Fruit fly (Drosophila melanogaster) whole organism, wandering third instar larva: Measurements from ENCODE around the gene olf413.

Experiments
- CG32264 ChIP-seq: fragments of 200-800 bp; sonication (Bioruptor generic); optimal IDR thresholded peaks from 2 replicates; lab custom pipeline; 2016; ENCODE audit warnings: missing biosample characterization, missing genetic modification characterization
- Dif ChIP-seq: fragments of 200-275, 200-300 bp; sonication (Bioruptor generic); optimal IDR thresholded peaks from 2 replicates; lab custom pipeline; 2018; ENCODE audit warnings: missing biosample characterization, missing genetic modification characterization; ENCODE audit not compliant: partially characterized antibody
- Hr78 ChIP-seq: fragments of >200 bp; optimal IDR thresholded peaks from 2 replicates; lab custom pipeline; 2017; ENCODE audit warnings: missing biosample characterization, missing genetic modification characterization
- Hr83 ChIP-seq: fragments of 200-300 bp; sonication (Bioruptor generic); optimal IDR thresholded peaks from 2 replicates; lab custom pipeline; 2016; ENCODE audit warnings: missing biosample characterization, mild to moderate bottlenecking, missing genetic modification characterization, moderate library complexity; ENCODE audit not compliant: poor library complexity, severe bottlenecking
- Myc ChIP-seq: fragments of >200 bp; optimal IDR thresholded peaks from 2 replicates; lab custom pipeline; 2017
- OdsH ChIP-seq: fragments of 200-800 bp; sonication (Bioruptor generic); optimal IDR thresholded peaks from 2 replicates; lab custom pipeline; 2016; ENCODE audit warnings: missing biosample characterization, mild to moderate bottlenecking, missing genetic modification characterization
- Vsx2 ChIP-seq: fragments of 200-300, 225-300 bp; sonication (Bioruptor generic); optimal IDR thresholded peaks from 2 replicates; lab custom pipeline; 2018; ENCODE audit warnings: missing biosample characterization, missing genetic modification characterization; ENCODE audit not compliant: partially characterized antibody
- br ChIP-seq: fragments of 200-800 bp; sonication (Bioruptor generic); optimal IDR thresholded peaks from 2 replicates; lab custom pipeline; 2016; ENCODE audit warnings: missing biosample characterization, missing genetic modification characterization
- foxo ChIP-seq, 2 experiments: fragments of 200-800 bp; sonication (Bioruptor generic); optimal IDR thresholded peaks; 2 replicates in 1 of 2; 3 replicates in 1 of 2; lab custom pipeline; 2016 to 2017; ENCODE audit warnings: missing biosample characterization in 2 of 2, missing genetic modification characterization in 2 of 2
- fru ChIP-seq: fragments of 200-800 bp; sonication (Bioruptor generic); optimal IDR thresholded peaks from 3 replicates; lab custom pipeline; 2016; ENCODE audit warnings: missing biosample characterization, mild to moderate bottlenecking, missing genetic modification characterization
- h ChIP-seq: fragments of 200-800 bp; sonication (Bioruptor generic); optimal IDR thresholded peaks from 3 replicates; lab custom pipeline; 2016; ENCODE audit warnings: missing biosample characterization, mild to moderate bottlenecking, missing genetic modification characterization

DNA sequence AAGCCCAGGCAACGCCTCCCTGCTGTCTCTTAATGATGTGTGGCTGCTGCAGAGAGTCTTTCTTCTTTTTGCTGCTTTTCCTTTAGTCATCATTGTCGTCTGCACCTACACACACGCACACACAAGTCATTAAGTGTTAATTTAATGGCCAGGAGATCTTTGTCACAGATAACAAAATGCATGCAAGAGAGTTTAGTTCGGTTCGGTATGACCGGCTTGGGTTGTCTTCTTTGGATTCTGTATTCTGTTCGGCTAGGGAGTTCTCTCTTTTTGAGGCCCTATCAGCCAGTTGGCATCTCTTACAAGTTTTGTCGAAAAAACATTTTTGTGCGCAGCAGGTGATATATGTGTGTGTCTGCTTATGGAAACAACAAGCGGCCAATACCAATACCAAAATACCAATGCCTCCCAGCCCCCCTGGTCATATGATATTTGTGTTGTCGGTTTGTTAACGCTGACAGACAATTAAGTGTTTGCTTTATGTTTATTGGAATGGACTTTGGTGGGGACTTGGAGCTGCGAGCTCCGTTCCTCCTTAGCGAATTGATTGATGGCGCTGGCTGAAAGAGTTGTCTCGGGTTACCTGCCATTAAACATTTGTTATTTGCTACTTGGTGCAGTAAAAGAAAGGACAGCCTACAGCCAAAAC lies 40.9 kb downstream of the olf413 start:
- TF ChIP-seq br (no peak), OdsH (GFP tag; lab: Kevin White, UChicago) (no peak), CG32264 (GFP tag; lab: Kevin White, UChicago) (no peak), h (GFP tag; lab: Kevin White, UChicago) (no peak), Hr83 (GFP tag; lab: Kevin White, UChicago) (no peak), Myc (lab: Kevin White, UChicago) (no peak), fru (GFP tag; lab: Kevin White, UChicago) (no peak), foxo (GFP tag; optimal IDR thresholded peaks at IDR 0.05; lab: Kevin White, UChicago) (no peak), Vsx2 (GFP tag; lab: Kevin White, UChicago) (no peak), Dif (GFP tag; lab: Kevin White, UChicago) (no peak), Hr78 (GFP tag; lab: Kevin White, UChicago) (no peak)
